Fruit fly (Drosophila melanogaster) whole organism, embryonic: ENCODE results near the gene Nle.

ENCODE experiments used
- B-H2 ChIP-seq: fragments of 200-800 bp; sonication (Bioruptor generic); optimal IDR thresholded peaks from 2 replicates; lab custom pipeline; 2018; ENCODE audit warnings: missing biosample characterization, mild to moderate bottlenecking, missing genetic modification characterization
- CG10565 ChIP-seq: fragments of 200-800 bp; sonication (Bioruptor generic); optimal IDR thresholded peaks from 3 replicates; lab custom pipeline; 2016; ENCODE audit warnings: missing biosample characterization, mild to moderate bottlenecking, missing genetic modification characterization
- CG10654 ChIP-seq: fragments of 200-800 bp; sonication (Bioruptor generic); optimal IDR thresholded peaks from 2 replicates; lab custom pipeline; 2016; ENCODE audit warnings: missing biosample characterization, missing genetic modification characterization
- CG11093 ChIP-seq: fragments of 200-800 bp; sonication (Bioruptor generic); IDR thresholded peaks from 3 replicates; pipeline ENCODE4 v1.3.6; 2022; ENCODE audit warnings: missing biosample characterization, missing genetic modification characterization
- CG11504 ChIP-seq: fragments of 200-800 bp; sonication (Bioruptor generic); optimal IDR thresholded peaks from 3 replicates; lab custom pipeline; 2019; ENCODE audit warnings: missing biosample characterization, mild to moderate bottlenecking, missing genetic modification characterization, moderate library complexity
- CG11723 ChIP-seq: fragments of 200-800 bp; sonication (Bioruptor generic); optimal IDR thresholded peaks from 2 replicates; lab custom pipeline; 2017; ENCODE audit warnings: missing biosample characterization, mild to moderate bottlenecking, missing genetic modification characterization
- CG14014 ChIP-seq: fragments of 200-800 bp; sonication (Bioruptor generic); IDR thresholded peaks from 2 replicates; pipeline ENCODE4 v1.3.6; 2022; ENCODE audit warnings: missing biosample characterization, missing genetic modification characterization
- CG15696 ChIP-seq: fragments of 200-800 bp; sonication (Bioruptor generic); optimal IDR thresholded peaks from 2 replicates; lab custom pipeline; 2019; ENCODE audit warnings: missing biosample characterization, mild to moderate bottlenecking, missing genetic modification characterization, moderate library complexity
- CG3065 ChIP-seq: fragments of 200-800 bp; sonication (Bioruptor generic); optimal IDR thresholded peaks from 2 replicates; lab custom pipeline; 2016; ENCODE audit warnings: missing biosample characterization, missing genetic modification characterization
- CG31388 ChIP-seq: fragments of 200-800 bp; sonication (Bioruptor generic); optimal IDR thresholded peaks from 2 replicates; lab custom pipeline; 2016; ENCODE audit warnings: missing biosample characterization, missing genetic modification characterization
- CG3838 ChIP-seq: fragments of 200-800 bp; sonication (Bioruptor generic); optimal IDR thresholded peaks from 3 replicates; lab custom pipeline; 2016; ENCODE audit warnings: missing biosample characterization, missing genetic modification characterization
- CG5245 ChIP-seq: fragments of 200-800 bp; sonication (Bioruptor generic); optimal IDR thresholded peaks from 3 replicates; lab custom pipeline; 2016; ENCODE audit warnings: missing biosample characterization, missing genetic modification characterization
- CG6791 ChIP-seq: fragments of 200-800 bp; sonication (Bioruptor generic); IDR thresholded peaks from 3 replicates; pipeline ENCODE4 v1.3.6; 2022; ENCODE audit warnings: missing biosample characterization, missing genetic modification characterization; ENCODE audit not compliant: partially characterized antibody
- CG7357 ChIP-seq: fragments of 200-800 bp; sonication (Bioruptor generic); IDR thresholded peaks from 3 replicates; pipeline ENCODE4 v1.3.6; 2022; ENCODE audit warnings: missing biosample characterization, missing genetic modification characterization
- CG7786 ChIP-seq: fragments of 200-800 bp; sonication (Bioruptor generic); optimal IDR thresholded peaks from 2 replicates; lab custom pipeline; 2016; ENCODE audit warnings: missing biosample characterization, missing genetic modification characterization
- CG8281 ChIP-seq: fragments of 200-800 bp; sonication (Bioruptor generic); optimal IDR thresholded peaks from 2 replicates; lab custom pipeline; 2018; ENCODE audit warnings: missing biosample characterization, mild to moderate bottlenecking, missing genetic modification characterization, moderate library complexity
- CG9932 ChIP-seq: fragments of 200-800 bp; sonication (Bioruptor generic); IDR thresholded peaks from 2 replicates; pipeline ENCODE4 v1.3.6; 2022; ENCODE audit warnings: missing biosample characterization, missing genetic modification characterization
- E2f1 ChIP-seq: fragments of 200-800 bp; sonication (Bioruptor generic); IDR thresholded peaks from 2 replicates; pipeline ENCODE4 v1.3.6; 2022; ENCODE audit warnings: missing biosample characterization, missing genetic modification characterization
- ERR ChIP-seq: fragments of 200-800 bp; sonication (Bioruptor generic); optimal IDR thresholded peaks from 2 replicates; lab custom pipeline; 2016; ENCODE audit warnings: missing biosample characterization, missing genetic modification characterization
- H15 ChIP-seq: fragments of 200-800 bp; sonication (Bioruptor generic); IDR thresholded peaks from 3 replicates; pipeline ENCODE4 v1.3.6; 2022; ENCODE audit warnings: missing biosample characterization, missing genetic modification characterization
- HLH54F ChIP-seq: fragments of 200-800 bp; sonication (Bioruptor generic); optimal IDR thresholded peaks from 3 replicates; lab custom pipeline; 2016; ENCODE audit warnings: missing biosample characterization, missing genetic modification characterization
- Lim3 ChIP-seq: fragments of 200-800 bp; sonication (Bioruptor generic); IDR thresholded peaks from 2 replicates; pipeline ENCODE4 v1.3.6; 2022; ENCODE audit warnings: missing biosample characterization, missing genetic modification characterization
- Med ChIP-seq: fragments of 200-800 bp; sonication (Bioruptor generic); peaks from one replicate; lab custom pipeline; 2016; ENCODE audit warnings: missing biosample characterization, missing genetic modification characterization, mild to moderate bottlenecking, inconsistent platforms, moderate library complexity
- Nf-YB ChIP-seq: fragments of 200-800 bp; sonication (Bioruptor generic); optimal IDR thresholded peaks from 3 replicates; lab custom pipeline; 2019; ENCODE audit warnings: missing biosample characterization, mild to moderate bottlenecking, missing genetic modification characterization, moderate library complexity
- ac ChIP-seq: fragments of 200-800 bp; sonication (Bioruptor generic); optimal IDR thresholded peaks from 3 replicates; lab custom pipeline; 2017; ENCODE audit warnings: missing biosample characterization, mild to moderate bottlenecking, missing genetic modification characterization
- aop ChIP-seq: fragments of 200-800 bp; sonication (Bioruptor generic); IDR thresholded peaks from 2 replicates; pipeline ENCODE4 v1.3.6; 2022; ENCODE audit warnings: missing biosample characterization, missing genetic modification characterization
- bowl ChIP-seq: fragments of 200-800 bp; sonication (Bioruptor generic); IDR thresholded peaks from 2 replicates; pipeline ENCODE4 v1.3.6; 2022; ENCODE audit warnings: missing biosample characterization, missing genetic modification characterization
- btn ChIP-seq: fragments of 200-800 bp; sonication (Bioruptor generic); optimal IDR thresholded peaks from 2 replicates; lab custom pipeline; 2016; ENCODE audit warnings: missing biosample characterization, missing genetic modification characterization
- cwo ChIP-seq: fragments of 200-800 bp; sonication (Bioruptor generic); optimal IDR thresholded peaks from 3 replicates; lab custom pipeline; 2017; ENCODE audit warnings: missing biosample characterization, missing genetic modification characterization, mild to moderate bottlenecking, moderate library complexity, missing genetic modification reagents
- dpn ChIP-seq, 2 experiments: fragments of 200-800 bp; sonication (Bioruptor generic); optimal IDR thresholded peaks; 3 replicates each; lab custom pipeline; 2016; ENCODE audit warnings: missing biosample characterization in 2 of 2, missing genetic modification characterization in 2 of 2
- ewg ChIP-seq: fragments of 200-800 bp; sonication (Bioruptor generic); optimal IDR thresholded peaks from 3 replicates; lab custom pipeline; 2017; ENCODE audit warnings: mild to moderate bottlenecking, missing biosample characterization, missing genetic modification reagents, missing genetic modification characterization
- fru ChIP-seq: fragments of >200 bp; optimal IDR thresholded peaks from 2 replicates; lab custom pipeline; 2017
- gfzf ChIP-seq: fragments of 200-800 bp; sonication (Bioruptor generic); optimal IDR thresholded peaks from 2 replicates; lab custom pipeline; 2016; ENCODE audit warnings: missing biosample characterization, mild to moderate bottlenecking, missing genetic modification characterization, moderate library complexity
- h ChIP-seq: fragments of >200 bp; optimal IDR thresholded peaks from 2 replicates; lab custom pipeline; 2017
- ind ChIP-seq: fragments of 200-800 bp; sonication (Bioruptor generic); optimal IDR thresholded peaks from 3 replicates; lab custom pipeline; 2016; ENCODE audit warnings: missing biosample characterization, missing genetic modification characterization
- jumu ChIP-seq: fragments of 200-800 bp; sonication (Bioruptor generic); optimal IDR thresholded peaks from 3 replicates; lab custom pipeline; 2016; ENCODE audit warnings: missing biosample characterization, missing genetic modification characterization
- lab ChIP-seq: fragments of 200-800 bp; sonication (Bioruptor generic); optimal IDR thresholded peaks from 3 replicates; lab custom pipeline; 2017; ENCODE audit warnings: missing biosample characterization, missing genetic modification characterization, mild to moderate bottlenecking, moderate library complexity, missing genetic modification reagents
- nmo ChIP-seq: fragments of 200-800 bp; sonication (Bioruptor generic); optimal IDR thresholded peaks from 2 replicates; lab custom pipeline; 2018; ENCODE audit warnings: missing biosample characterization, mild to moderate bottlenecking, missing genetic modification characterization, moderate library complexity
- phol ChIP-seq: fragments of 200-800 bp; sonication (Bioruptor generic); optimal IDR thresholded peaks from 3 replicates; lab custom pipeline; 2018; ENCODE audit warnings: missing biosample characterization, mild to moderate bottlenecking, missing genetic modification characterization, moderate library complexity
- pnt ChIP-seq: fragments of 200-800 bp; sonication (Bioruptor generic); optimal IDR thresholded peaks from 3 replicates; lab custom pipeline; 2016; ENCODE audit warnings: missing biosample characterization, missing genetic modification characterization
- pzg ChIP-seq: fragments of 200-800 bp; sonication (Bioruptor generic); optimal IDR thresholded peaks from 3 replicates; lab custom pipeline; 2018; ENCODE audit warnings: missing biosample characterization, mild to moderate bottlenecking, missing genetic modification characterization, moderate library complexity
- sc ChIP-seq, 3 experiments: fragments of >200 bp in 2 of 3; fragments of 200-800 bp in 1 of 3; sonication (Bioruptor generic) in 1 of 3; optimal IDR thresholded peaks; 2 replicates in 2 of 3; 3 replicates in 1 of 3; lab custom pipeline; 2017; ENCODE audit warnings: mild to moderate bottlenecking in 1 of 3, missing biosample characterization in 1 of 3, missing genetic modification characterization in 1 of 3, missing genetic modification reagents in 1 of 3
- schlank ChIP-seq: fragments of 200-800 bp; sonication (Bioruptor generic); optimal IDR thresholded peaks from 2 replicates; lab custom pipeline; 2018; ENCODE audit warnings: missing biosample characterization, mild to moderate bottlenecking, missing genetic modification characterization
- scrt ChIP-seq: fragments of 200-800 bp; sonication (Bioruptor generic); optimal IDR thresholded peaks from 2 replicates; lab custom pipeline; 2018; ENCODE audit warnings: missing biosample characterization, mild to moderate bottlenecking, missing genetic modification characterization, moderate library complexity
- sim ChIP-seq: fragments of 200-800 bp; sonication (Bioruptor generic); IDR thresholded peaks from 2 replicates; pipeline ENCODE4 v1.3.6; 2022; ENCODE audit warnings: missing biosample characterization, missing genetic modification characterization
- sna ChIP-seq: fragments of 200-800 bp; sonication (Bioruptor generic); IDR thresholded peaks from 2 replicates; pipeline ENCODE4 v1.3.6; 2022; ENCODE audit warnings: missing biosample characterization, missing genetic modification characterization; ENCODE audit not compliant: partially characterized antibody
- tgo ChIP-seq: fragments of 200-800 bp; sonication (Bioruptor generic); IDR thresholded peaks from 3 replicates; pipeline ENCODE4 v1.3.6; 2022; ENCODE audit warnings: missing biosample characterization, missing genetic modification characterization
- trem ChIP-seq: fragments of 200-800 bp; optimal IDR thresholded peaks from 3 replicates; lab custom pipeline; 2019; ENCODE audit warnings: missing biosample characterization, mild to moderate bottlenecking, missing genetic modification characterization, moderate library complexity

Nle gene

dm6 chr2L:522752-523151 lies 45.2 kb downstream of the Nle start (continued):
- TF ChIP-seq pzg (no peak), scrt (GFP tag; lab: Kevin White, UChicago) (no peak), tgo (GFP tag; lab: Robert Waterston, UW) (peak; percentile 60; the same call in 2 of the 3 replicates), CG14014 (no peak), CG11504 (tag; lab: Kevin White, UChicago) (peak; percentile 63), h (no peak), trem (peak; percentile 20), dpn (GFP tag; optimal IDR thresholded peaks at IDR 0.05; lab: Kevin White, UChicago) (peak in 1 of 2 experiments; percentile 32), phol (tag; lab: Kevin White, UChicago) (peak; percentile 74), ind (GFP tag; lab: Kevin White, UChicago) (peak; percentile 63), CG7357 (GFP tag; lab: Robert Waterston, UW) (0 out of 3 replicates have a peak, but pooled peaks have one; percentile 12), lab (GFP tag; lab: Kevin White, UChicago) (no peak), CG9932 (no peak), schlank (no peak), sna (GFP tag; lab: Robert Waterston, UW) (no peak), gfzf (GFP tag; lab: Kevin White, UChicago) (no peak)

- TF ChIP-seq H15 (peak; percentile 91), sim (peak; percentile 57; the same call in 1 of the 2 replicates), ac (peak; percentile 36), Lim3 (GFP tag; lab: Robert Waterston, UW) (0 out of 2 replicates have a peak, but pooled peaks have one; percentile 39), CG7786 (GFP tag; lab: Kevin White, UChicago) (peak; percentile 27), CG3838 (GFP tag; lab: Kevin White, UChicago) (no peak), CG3065 (GFP tag; lab: Kevin White, UChicago) (no peak), E2f1 (GFP tag; lab: Robert Waterston, UW) (peak; percentile 86), CG8281 (peak; percentile 27), btn (GFP tag; lab: Kevin White, UChicago) (no peak), CG10654 (GFP tag; lab: Kevin White, UChicago) (peak; percentile 45), aop (no peak), CG15696 (peak; percentile 72), bowl (GFP tag; lab: Robert Waterston, UW) (0 out of 2 replicates have a peak, but pooled peaks have one; percentile 32), ewg (GFP tag; lab: Kevin White, UChicago) (peak; percentile 46), CG31388 (GFP tag; lab: Kevin White, UChicago) (no peak), CG9932 (0 out of 2 replicates have a peak, but pooled peaks have one; percentile 13), phol (tag; lab: Kevin White, UChicago) (peak; percentile 88), CG5245 (peak; percentile 56), Nf-YB (peak; percentile 49), pnt (GFP tag; lab: Kevin White, UChicago) (peak; percentile 48), B-H2 (GFP tag; lab: Kevin White, UChicago) (no peak), CG10565 (GFP tag; lab: Kevin White, UChicago) (no peak), nmo (peak; percentile 75), CG11093 (peak; percentile 75; the same call in 2 of the 3 replicates), Med (peak; percentile 86), CG11723 (peak; percentile 33), HLH54F (GFP tag; lab: Kevin White, UChicago) (peak; percentile 24), jumu (GFP tag; lab: Kevin White, UChicago) (peak; percentile 48), ERR (GFP tag; lab: Kevin White, UChicago) (no peak), sc (optimal IDR thresholded peaks at IDR 0.05; lab: Kevin White, UChicago) (no peak), sc (GFP tag; optimal IDR thresholded peaks at IDR 0.05; lab: Kevin White, UChicago) (peak; percentile 73), sna (GFP tag; lab: Robert Waterston, UW) (no peak), CG6791 (GFP tag; lab: Robert Waterston, UW) (no peak), cwo (GFP tag; lab: Kevin White, UChicago) (peak; percentile 75), fru (lab: Kevin White, UChicago) (no peak)
Measured at dm6 chr2L:521940-522632, 45.8 kb downstream of the Nle start.
